Worm (Caenorhabditis elegans) whole organism, L2 larva: ENCODE results near the gene sru-20.
"Not testable (repeated sequence)": the region's sequence is repeated elsewhere in the genome, so short reads cannot be mapped to it uniquely, and the experiment has no call there.

Experiments used
- C34F6.9 ChIP-seq: fragments of 150-350 bp; optimal IDR thresholded peaks from 2 replicates; lab custom pipeline; 2014; ENCODE audit warnings: missing biosample characterization, missing genetic modification characterization
- F13H6.1 ChIP-seq: sonication (generic microtip); optimal IDR thresholded peaks from 2 replicates; lab custom pipeline; 2016; ENCODE audit warnings: missing genetic modification characterization, missing compliant biosample characterization
- R02D3.7 ChIP-seq: fragments of 150-350 bp; optimal IDR thresholded peaks from 2 replicates; lab custom pipeline; 2014; ENCODE audit warnings: missing biosample characterization, missing genetic modification characterization
- alr-1 ChIP-seq: fragments of 150-350 bp; optimal IDR thresholded peaks from 2 replicates; lab custom pipeline; 2014; ENCODE audit warnings: missing biosample characterization, missing genetic modification characterization
- aly-2 ChIP-seq: fragments of 150-350 bp; optimal IDR thresholded peaks from 2 replicates; lab custom pipeline; 2014; ENCODE audit warnings: missing biosample characterization, missing genetic modification characterization
- blmp-1 ChIP-seq: sonication (generic microtip); optimal IDR thresholded peaks from 2 replicates; lab custom pipeline; 2017; ENCODE audit warnings: missing genetic modification characterization, mild to moderate bottlenecking, missing compliant biosample characterization, antibody characterized with exemption, moderate library complexity; ENCODE audit not compliant: insufficient read depth
- ceh-82 ChIP-seq: fragments of 150-350 bp; optimal IDR thresholded peaks from 2 replicates; lab custom pipeline; 2014; ENCODE audit warnings: missing biosample characterization, missing genetic modification characterization
- dmd-4 ChIP-seq: sonication (generic microtip); optimal IDR thresholded peaks from 2 replicates; lab custom pipeline; 2017; ENCODE audit warnings: missing biosample characterization, missing genetic modification characterization
- egl-27 ChIP-seq: sonication (generic microtip); optimal IDR thresholded peaks from 3 replicates; lab custom pipeline; 2017; ENCODE audit warnings: missing biosample characterization, missing genetic modification reagents, missing genetic modification characterization
- elt-1 ChIP-seq: fragments of 150-350 bp; optimal IDR thresholded peaks from 2 replicates; lab custom pipeline; 2014; ENCODE audit warnings: missing biosample characterization, missing genetic modification characterization
- fos-1 ChIP-seq: fragments of 150-350 bp; optimal IDR thresholded peaks from 2 replicates; lab custom pipeline; 2014; ENCODE audit warnings: missing biosample characterization, missing genetic modification characterization
- lin-11 ChIP-seq: fragments of 150-350 bp; sonication (generic microtip); optimal IDR thresholded peaks from 2 replicates; lab custom pipeline; 2014; ENCODE audit warnings: missing biosample characterization, missing genetic modification characterization, inconsistent platforms, mixed read lengths
- lin-39 ChIP-seq: fragments of 150-350 bp; optimal IDR thresholded peaks from 2 replicates; lab custom pipeline; 2014; ENCODE audit warnings: missing biosample characterization, missing genetic modification reagents, missing genetic modification characterization
- lsy-2 ChIP-seq, 2 experiments: fragments of 150-350 bp in 1 of 2; sonication (generic microtip) in 1 of 2; optimal IDR thresholded peaks; 2 replicates each; lab custom pipeline; 2014 to 2017; ENCODE audit warnings: missing biosample characterization in 2 of 2, missing genetic modification characterization in 2 of 2
- mbf-1 ChIP-seq: sonication (generic microtip); optimal IDR thresholded peaks from 2 replicates; lab custom pipeline; 2017; ENCODE audit warnings: missing biosample characterization, missing genetic modification characterization
- nhr-129 ChIP-seq: fragments of 150-350 bp; optimal IDR thresholded peaks from 2 replicates; lab custom pipeline; 2014; ENCODE audit warnings: missing biosample characterization, missing genetic modification characterization
- nhr-25 ChIP-seq: fragments of 150-350 bp; sonication (generic microtip); optimal IDR thresholded peaks from 3 replicates; lab custom pipeline; 2014; ENCODE audit warnings: missing biosample characterization, missing genetic modification characterization
- nhr-77 ChIP-seq: fragments of 150-350 bp; optimal IDR thresholded peaks from 2 replicates; lab custom pipeline; 2014; ENCODE audit warnings: missing biosample characterization, missing genetic modification characterization
- peb-1 ChIP-seq: fragments of 150-350 bp; optimal IDR thresholded peaks from 2 replicates; lab custom pipeline; 2014; ENCODE audit warnings: missing biosample characterization, missing genetic modification characterization
- sem-4 ChIP-seq: fragments of 150-350 bp; optimal IDR thresholded peaks from 2 replicates; lab custom pipeline; 2014; ENCODE audit warnings: missing biosample characterization, missing genetic modification reagents, missing genetic modification characterization
- skn-1 ChIP-seq: sonication (generic microtip); optimal IDR thresholded peaks from 2 replicates; lab custom pipeline; 2017; ENCODE audit warnings: missing biosample characterization, missing genetic modification characterization
- sma-9 ChIP-seq, 2 experiments: fragments of 150-350 bp in 1 of 2; sonication (generic microtip) in 1 of 2; optimal IDR thresholded peaks; 2 replicates each; lab custom pipeline; 2014 to 2016; ENCODE audit warnings: missing genetic modification characterization in 2 of 2, mild to moderate bottlenecking in 1 of 2, missing biosample characterization in 1 of 2, missing compliant biosample characterization in 1 of 2, missing genetic modification reagents in 1 of 2, moderate library complexity in 1 of 2
- snpc-4 ChIP-seq: fragments of 150-350 bp; optimal IDR thresholded peaks from 2 replicates; lab custom pipeline; 2014; ENCODE audit warnings: missing biosample characterization, missing genetic modification characterization
- unc-39 ChIP-seq: fragments of 150-350 bp; optimal IDR thresholded peaks from 2 replicates; lab custom pipeline; 2014; ENCODE audit warnings: missing biosample characterization, missing genetic modification characterization
- unc-55 ChIP-seq: fragments of 150-350 bp; sonication (generic microtip); optimal IDR thresholded peaks from 3 replicates; lab custom pipeline; 2014; ENCODE audit warnings: missing biosample characterization, missing genetic modification reagents, missing genetic modification characterization
- ztf-1 ChIP-seq: fragments of 200-800 bp; sonication (Bioruptor generic); conservative IDR thresholded peaks from 2 replicates; pipeline ENCODE4 v1.3.6; 2022; ENCODE audit warnings: missing genetic modification characterization, missing compliant biosample characterization
- ztf-11 ChIP-seq: sonication (generic microtip); optimal IDR thresholded peaks from 2 replicates; lab custom pipeline; 2017; ENCODE audit warnings: missing biosample characterization, missing genetic modification characterization
- ztf-4 ChIP-seq: fragments of 150-350 bp; optimal IDR thresholded peaks from 2 replicates; lab custom pipeline; 2014; ENCODE audit warnings: missing biosample characterization, missing genetic modification characterization

The sru-20 gene

ce11 chrIV:12463370-12463769 is 31.9 kb upstream of the sru-20 start, which contains the start of gene C25G4.8:
Gene C25G4.8 (minus strand): TSS chrIV:12463470.
- TF ChIP-seq dmd-4 (tag; lab: Kevin White, UChicago) (no peak), ztf-11 (tag; lab: Kevin White, UChicago) (no peak), lin-39 (tag; lab: Kevin White, UChicago) (no peak), R02D3.7 (tag; lab: Kevin White, UChicago) (no peak), C34F6.9 (no peak)

ce11 chrIV:12464822-12465221 is 30.5 kb upstream of the sru-20 start:
- TF ChIP-seq aly-2 (tag; lab: Kevin White, UChicago) (no peak), C34F6.9 (peak; percentile 55), ztf-4 (tag; lab: Kevin White, UChicago) (no peak), lin-11 (tag; lab: Kevin White, UChicago) (peak; percentile 40), blmp-1 (no peak), unc-55 (GFP tag; lab: Kevin White, UChicago) (peak; percentile 63), peb-1 (tag; lab: Kevin White, UChicago) (no peak), snpc-4 (tag; lab: Kevin White, UChicago) (no peak), unc-39 (tag; lab: Kevin White, UChicago) (no peak), sem-4 (tag; lab: Kevin White, UChicago) (no peak), nhr-77 (tag; lab: Kevin White, UChicago) (no peak), nhr-129 (tag; lab: Kevin White, UChicago) (peak; percentile 83), alr-1 (tag; lab: Kevin White, UChicago) (no peak), skn-1 (tag; lab: Kevin White, UChicago) (no peak)
- TF ChIP-seq, all 48 proteins: peak for 4

ce11 chrIV:12467761-12468160 is 27.5 kb upstream of the sru-20 start:
- TF ChIP-seq nhr-77 (tag; lab: Kevin White, UChicago), result no peak
- TF ChIP-seq fos-1 (tag; lab: Kevin White, UChicago), result no peak
- no peak for TF ChIP-seq ceh-82 (tag; lab: Kevin White, UChicago)
- no peak for TF ChIP-seq R02D3.7 (tag; lab: Kevin White, UChicago)
- no peak for TF ChIP-seq F13H6.1
- peak; percentile 30 for TF ChIP-seq nhr-25 (tag; lab: Kevin White, UChicago)
- TF ChIP-seq sem-4 (tag; lab: Kevin White, UChicago), result no peak
- no peak for TF ChIP-seq peb-1 (tag; lab: Kevin White, UChicago)
- no peak for TF ChIP-seq dmd-4 (tag; lab: Kevin White, UChicago)
- no peak for TF ChIP-seq blmp-1
- no peak for TF ChIP-seq sma-9 (GFP tag; optimal IDR thresholded peaks at IDR 0.05; lab: Kevin White, UChicago)
- TF ChIP-seq sma-9 (tag; optimal IDR thresholded peaks at IDR 0.05; lab: Kevin White, UChicago), result no peak
- peak; percentile 51 for TF ChIP-seq nhr-129 (tag; lab: Kevin White, UChicago)

- no peak for TF ChIP-seq C34F6.9
- TF ChIP-seq egl-27 (tag; lab: Kevin White, UChicago), result no peak
- TF ChIP-seq sma-9 (GFP tag; optimal IDR thresholded peaks at IDR 0.05; lab: Kevin White, UChicago), result no peak
- TF ChIP-seq sma-9 (tag; optimal IDR thresholded peaks at IDR 0.05; lab: Kevin White, UChicago), result no peak
- TF ChIP-seq aly-2 (tag; lab: Kevin White, UChicago), result no peak
- TF ChIP-seq ztf-4 (tag; lab: Kevin White, UChicago), result no peak
- no peak for TF ChIP-seq lin-39 (tag; lab: Kevin White, UChicago)
- no peak for TF ChIP-seq R02D3.7 (tag; lab: Kevin White, UChicago)
- TF ChIP-seq ztf-1 (GFP tag; lab: Robert Waterston, UW), result no peak
- TF ChIP-seq sem-4 (tag; lab: Kevin White, UChicago), result no peak
- no peak for TF ChIP-seq elt-1 (tag; lab: Kevin White, UChicago)
- no peak for TF ChIP-seq lsy-2 (tag; optimal IDR thresholded peaks at IDR 0.05; lab: Kevin White, UChicago)
Observed at ce11 chrIV:12468359-12468758, 26.9 kb upstream of the sru-20 start, which contains the start of gene igdb-2. Gene igdb-2 (plus strand): TSS chrIV:12468659.

- TF ChIP-seq unc-39 (tag; lab: Kevin White, UChicago); snpc-4 (tag; lab: Kevin White, UChicago); mbf-1: not testable (repeated sequence)
Observed at ce11 chrIV:12476942-12477341, 18.4 kb upstream of the sru-20 start, which contains the start of gene T04A11.1. Gene T04A11.1 (minus strand): TSS chrIV:12477042.

ce11 chrIV:12478711-12479110 is 16.6 kb upstream of the sru-20 start, which contains the start of gene igdb-1:
Gene igdb-1 (plus strand): TSS chrIV:12479011.
- not testable (repeated sequence) for TF ChIP-seq elt-1 (tag; lab: Kevin White, UChicago); lin-39 (tag; lab: Kevin White, UChicago); ztf-1 (GFP tag; lab: Robert Waterston, UW)
